Fruit fly (Drosophila melanogaster) whole organism, embryonic: Measurements from ENCODE around the gene CG32639.

Source experiments
- CG10209 ChIP-seq: fragments of 200-800 bp; sonication (Bioruptor generic); optimal IDR thresholded peaks from 3 replicates; lab custom pipeline; 2017; ENCODE audit warnings: missing biosample characterization, mild to moderate bottlenecking, missing genetic modification characterization, missing genetic modification reagents
- CG10979 ChIP-seq: fragments of 200-800 bp; sonication (Bioruptor generic); optimal IDR thresholded peaks from 2 replicates; lab custom pipeline; 2018; ENCODE audit warnings: missing biosample characterization, mild to moderate bottlenecking, missing genetic modification characterization, moderate library complexity
- CG11247 ChIP-seq: fragments of 200-800 bp; sonication (Bioruptor generic); IDR thresholded peaks from 2 replicates; pipeline ENCODE4 v1.3.6; 2022; ENCODE audit warnings: missing biosample characterization, missing genetic modification characterization
- CG12219 ChIP-seq: fragments of 200-800 bp; sonication (Bioruptor generic); optimal IDR thresholded peaks from 3 replicates; lab custom pipeline; 2018; ENCODE audit warnings: missing biosample characterization, mild to moderate bottlenecking, missing genetic modification characterization
- CG12391 ChIP-seq: fragments of 200-800 bp; sonication (Bioruptor generic); optimal IDR thresholded peaks from 3 replicates; lab custom pipeline; 2018; ENCODE audit warnings: missing biosample characterization, mild to moderate bottlenecking, missing genetic modification characterization, moderate library complexity
- CG14441 ChIP-seq: fragments of 200-800 bp; sonication (Bioruptor generic); IDR thresholded peaks from 2 replicates; pipeline ENCODE4 v1.3.6; 2022; ENCODE audit warnings: missing biosample characterization, missing genetic modification characterization
- CG15479 ChIP-seq: fragments of 200-800 bp; sonication (Bioruptor generic); optimal IDR thresholded peaks from 3 replicates; lab custom pipeline; 2019; ENCODE audit warnings: missing biosample characterization, mild to moderate bottlenecking, missing genetic modification characterization, moderate library complexity
- CG1792 ChIP-seq: fragments of 200-800 bp; sonication (Bioruptor generic); optimal IDR thresholded peaks from 2 replicates; lab custom pipeline; 2016; ENCODE audit warnings: missing biosample characterization, missing genetic modification characterization
- CG2199 ChIP-seq: fragments of 200-800 bp; sonication (Bioruptor generic); IDR thresholded peaks from 3 replicates; pipeline ENCODE4 v1.3.6; 2022; ENCODE audit warnings: missing biosample characterization, missing genetic modification characterization
- CG2712 ChIP-seq: fragments of 200-800 bp; optimal IDR thresholded peaks from 3 replicates; lab custom pipeline; 2019; ENCODE audit warnings: missing biosample characterization, mild to moderate bottlenecking, missing genetic modification characterization, moderate library complexity
- CG3407 ChIP-seq: fragments of 200-800 bp; sonication (Bioruptor generic); optimal IDR thresholded peaks from 2 replicates; lab custom pipeline; 2018; ENCODE audit warnings: missing biosample characterization, mild to moderate bottlenecking, missing genetic modification characterization
- CG4617 ChIP-seq: fragments of 200-800 bp; sonication (Bioruptor generic); optimal IDR thresholded peaks from 3 replicates; lab custom pipeline; 2016; ENCODE audit warnings: missing biosample characterization, missing genetic modification characterization, borderline replicate concordance
- CG6683 ChIP-seq: fragments of 200-800 bp; sonication (Bioruptor generic); optimal IDR thresholded peaks from 2 replicates; lab custom pipeline; 2017; ENCODE audit warnings: missing biosample characterization, mild to moderate bottlenecking, missing genetic modification characterization, missing genetic modification reagents
- CG6765 ChIP-seq: fragments of 200-800 bp; sonication (Bioruptor generic); optimal IDR thresholded peaks from 3 replicates; lab custom pipeline; 2017; ENCODE audit warnings: missing biosample characterization, mild to moderate bottlenecking, missing genetic modification characterization
- CG6791 ChIP-seq: fragments of 200-800 bp; sonication (Bioruptor generic); IDR thresholded peaks from 3 replicates; pipeline ENCODE4 v1.3.6; 2022; ENCODE audit warnings: missing biosample characterization, missing genetic modification characterization; ENCODE audit not compliant: partially characterized antibody
- CG7357 ChIP-seq: fragments of 200-800 bp; sonication (Bioruptor generic); IDR thresholded peaks from 3 replicates; pipeline ENCODE4 v1.3.6; 2022; ENCODE audit warnings: missing biosample characterization, missing genetic modification characterization
- CG7372 ChIP-seq: fragments of 200-800 bp; sonication (Bioruptor generic); IDR thresholded peaks from 2 replicates; pipeline ENCODE4 v1.3.6; 2022; ENCODE audit warnings: missing biosample characterization, missing genetic modification characterization
- Fer2 ChIP-seq: fragments of 200-800 bp; sonication (Bioruptor generic); optimal IDR thresholded peaks from 2 replicates; lab custom pipeline; 2018; ENCODE audit warnings: missing biosample characterization, mild to moderate bottlenecking, missing genetic modification characterization, moderate library complexity
- Fer3 ChIP-seq: fragments of 200-800 bp; sonication (Bioruptor generic); optimal IDR thresholded peaks from 2 replicates; lab custom pipeline; 2018; ENCODE audit warnings: missing biosample characterization, mild to moderate bottlenecking, missing genetic modification characterization, moderate library complexity
- HmgD ChIP-seq: fragments of 200-800 bp; sonication (Bioruptor generic); optimal IDR thresholded peaks from 3 replicates; lab custom pipeline; 2016; ENCODE audit warnings: missing biosample characterization, missing genetic modification characterization
- Hr51 ChIP-seq, 2 experiments: fragments of 200-800 bp; sonication (Bioruptor generic); optimal IDR thresholded peaks; 2 replicates in 1 of 2; 3 replicates in 1 of 2; lab custom pipeline; 2016 to 2018; ENCODE audit warnings: missing biosample characterization in 2 of 2, missing genetic modification characterization in 2 of 2, mild to moderate bottlenecking in 1 of 2, moderate library complexity in 1 of 2
- Hsf ChIP-seq: fragments of 200-800 bp; sonication (Bioruptor generic); optimal IDR thresholded peaks from 3 replicates; lab custom pipeline; 2016; ENCODE audit warnings: missing biosample characterization, missing genetic modification characterization
- NC2α ChIP-seq: fragments of 200-800 bp; sonication (Bioruptor generic); optimal IDR thresholded peaks from 2 replicates; lab custom pipeline; 2016; ENCODE audit warnings: missing biosample characterization, missing genetic modification characterization
- NFAT ChIP-seq: fragments of 200-800 bp; sonication (Bioruptor generic); IDR thresholded peaks from 2 replicates; pipeline ENCODE4 v1.3.6; 2022; ENCODE audit warnings: missing biosample characterization, missing genetic modification characterization
- Opbp ChIP-seq: fragments of 200-800 bp; sonication (Bioruptor generic); IDR thresholded peaks from 3 replicates; pipeline ENCODE4 v1.3.6; 2022; ENCODE audit warnings: missing biosample characterization, missing genetic modification characterization; ENCODE audit not compliant: partially characterized antibody
- Rfx ChIP-seq: fragments of 200-800 bp; sonication (Bioruptor generic); IDR thresholded peaks from 2 replicates; pipeline ENCODE4 v1.3.6; 2022; ENCODE audit warnings: missing biosample characterization, missing genetic modification characterization
- Six4 ChIP-seq: fragments of 200-800 bp; sonication (Bioruptor generic); optimal IDR thresholded peaks from 2 replicates; lab custom pipeline; 2016; ENCODE audit warnings: missing biosample characterization, missing genetic modification characterization
- ab ChIP-seq: fragments of 200-800 bp; sonication (Bioruptor generic); optimal IDR thresholded peaks from 2 replicates; lab custom pipeline; 2016; ENCODE audit warnings: missing biosample characterization, missing genetic modification characterization
- ash1 ChIP-seq: fragments of 200-800 bp; sonication (Bioruptor generic); optimal IDR thresholded peaks from 2 replicates; lab custom pipeline; 2018; ENCODE audit warnings: missing biosample characterization, mild to moderate bottlenecking, missing genetic modification characterization
- az2 ChIP-seq: fragments of 200-800 bp; sonication (Bioruptor generic); optimal IDR thresholded peaks from 3 replicates; lab custom pipeline; 2016; ENCODE audit warnings: missing biosample characterization, missing genetic modification characterization
- bbx ChIP-seq: fragments of 200-800 bp; sonication (Bioruptor generic); IDR thresholded peaks from 2 replicates; pipeline ENCODE4 v1.3.6; 2022; ENCODE audit warnings: missing biosample characterization, missing genetic modification characterization; ENCODE audit not compliant: partially characterized antibody
- dan ChIP-seq: fragments of 200-800 bp; sonication (Bioruptor generic); IDR thresholded peaks from 2 replicates; pipeline ENCODE4 v1.3.6; 2022; ENCODE audit warnings: missing biosample characterization, missing genetic modification characterization
- dati ChIP-seq: fragments of 200-800 bp; sonication (Bioruptor generic); IDR thresholded peaks from 2 replicates; pipeline ENCODE4 v1.3.6; 2022; ENCODE audit warnings: missing biosample characterization, missing genetic modification characterization
- disco-r ChIP-seq: fragments of 200-800 bp; sonication (Bioruptor generic); optimal IDR thresholded peaks from 2 replicates; lab custom pipeline; 2016; ENCODE audit warnings: missing biosample characterization, missing genetic modification characterization
- grn ChIP-seq: fragments of 200-800 bp; sonication (Bioruptor generic); optimal IDR thresholded peaks from 3 replicates; lab custom pipeline; 2017; ENCODE audit warnings: missing biosample characterization, missing genetic modification characterization
- gsb-n ChIP-seq: fragments of 200-800 bp; sonication (Bioruptor generic); optimal IDR thresholded peaks from 3 replicates; lab custom pipeline; 2018; ENCODE audit warnings: missing biosample characterization, mild to moderate bottlenecking, missing genetic modification characterization
- lilli ChIP-seq: fragments of 200-800 bp; sonication (Bioruptor generic); optimal IDR thresholded peaks from 3 replicates; lab custom pipeline; 2016; ENCODE audit warnings: missing biosample characterization, missing genetic modification characterization
- nmo ChIP-seq: fragments of 200-800 bp; sonication (Bioruptor generic); optimal IDR thresholded peaks from 2 replicates; lab custom pipeline; 2018; ENCODE audit warnings: missing biosample characterization, mild to moderate bottlenecking, missing genetic modification characterization, moderate library complexity
- peb ChIP-seq: fragments of 200-800 bp; sonication (Bioruptor generic); IDR thresholded peaks from 2 replicates; pipeline ENCODE4 v1.3.6; 2022; ENCODE audit warnings: missing biosample characterization, missing genetic modification characterization
- pfk ChIP-seq: fragments of 200-800 bp; sonication (Bioruptor generic); optimal IDR thresholded peaks from 2 replicates; lab custom pipeline; 2018; ENCODE audit warnings: missing biosample characterization, mild to moderate bottlenecking, missing genetic modification characterization, moderate library complexity
- pita ChIP-seq: fragments of 200-800 bp; sonication (Bioruptor generic); optimal IDR thresholded peaks from 2 replicates; lab custom pipeline; 2017; ENCODE audit warnings: missing biosample characterization, mild to moderate bottlenecking, missing genetic modification characterization
- rib ChIP-seq: fragments of 200-800 bp; sonication (Bioruptor generic); IDR thresholded peaks from 2 replicates; pipeline ENCODE4 v1.3.6; 2022; ENCODE audit warnings: missing biosample characterization, missing genetic modification characterization
- sd ChIP-seq: fragments of 200-800 bp; sonication (Bioruptor generic); optimal IDR thresholded peaks from 3 replicates; lab custom pipeline; 2018; ENCODE audit warnings: missing biosample characterization, mild to moderate bottlenecking, missing genetic modification characterization, moderate library complexity
- slou ChIP-seq: fragments of 200-800 bp; sonication (Bioruptor generic); optimal IDR thresholded peaks from 3 replicates; lab custom pipeline; 2016; ENCODE audit warnings: missing biosample characterization, missing genetic modification characterization
- stc ChIP-seq: fragments of 200-800 bp; sonication (Bioruptor generic); IDR thresholded peaks from 2 replicates; pipeline ENCODE4 v1.3.6; 2022; ENCODE audit warnings: missing biosample characterization, missing genetic modification characterization
- tio ChIP-seq: fragments of 200-800 bp; sonication (Bioruptor generic); optimal IDR thresholded peaks from 2 replicates; lab custom pipeline; 2017; ENCODE audit warnings: missing biosample characterization, missing genetic modification characterization, inconsistent platforms
- tup ChIP-seq: fragments of 200-800 bp; sonication (Bioruptor generic); optimal IDR thresholded peaks from 2 replicates; lab custom pipeline; 2016; ENCODE audit warnings: missing biosample characterization, mild to moderate bottlenecking, missing genetic modification characterization, moderate library complexity
- twi ChIP-seq: fragments of 200-800 bp; optimal IDR thresholded peaks from 2 replicates; lab custom pipeline; 2019; ENCODE audit warnings: missing biosample characterization, mild to moderate bottlenecking, missing genetic modification characterization, moderate library complexity
- usp ChIP-seq: fragments of >200 bp; optimal IDR thresholded peaks from 2 replicates; lab custom pipeline; 2017; ENCODE audit warnings: missing biosample characterization, missing genetic modification characterization
- vvl ChIP-seq: fragments of 200-800 bp; sonication (Bioruptor generic); IDR thresholded peaks from 2 replicates; pipeline ENCODE4 v1.3.6; 2022; ENCODE audit warnings: missing biosample characterization, missing genetic modification characterization
- wdn ChIP-seq: fragments of 200-800 bp; sonication (Bioruptor generic); IDR thresholded peaks from 2 replicates; pipeline ENCODE4 v1.3.6; 2022; ENCODE audit warnings: missing biosample characterization, missing genetic modification characterization
- wor ChIP-seq: fragments of 200-800 bp; sonication (Bioruptor generic); IDR thresholded peaks from 2 replicates; pipeline ENCODE4 v1.3.6; 2022; ENCODE audit warnings: missing biosample characterization, missing genetic modification characterization

Gene CG32639

DNA sequence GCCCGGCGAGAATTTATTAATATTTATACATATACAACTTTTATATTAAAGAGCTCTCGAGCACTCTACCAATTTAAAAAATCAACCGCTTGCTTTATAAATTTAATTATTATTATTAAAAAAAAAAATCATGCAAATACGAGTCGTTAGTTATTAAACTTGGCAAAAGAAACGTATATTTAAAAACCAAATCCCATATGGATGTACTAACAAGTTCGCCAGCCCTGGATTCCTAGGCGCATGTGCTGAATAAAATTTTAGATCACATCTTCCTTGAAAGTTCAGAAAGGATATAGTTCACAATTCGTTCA lies 22.3 kb upstream of the CG32639 start, which contains the start of gene comt (continued):
- TF ChIP-seq CG1792 (GFP tag; lab: Kevin White, UChicago) (no peak), bbx (GFP tag; lab: Robert Waterston, UW) (0 out of 2 replicates have a peak, but pooled peaks have one; percentile 41), Six4 (GFP tag; lab: Kevin White, UChicago) (peak; percentile 31), dati (no peak), CG12219 (GFP tag; lab: Kevin White, UChicago) (no peak), twi (no peak), grn (no peak), Hr51 (GFP tag; optimal IDR thresholded peaks at IDR 0.05; lab: Kevin White, UChicago) (no peak), lilli (GFP tag; lab: Kevin White, UChicago) (peak; percentile 16), NFAT (GFP tag; lab: Robert Waterston, UW) (no peak), usp (GFP tag; lab: Kevin White, UChicago) (no peak), CG2712 (tag; lab: Kevin White, UChicago) (peak; percentile 76), CG2199 (GFP tag; lab: Robert Waterston, UW) (no peak), NC2α (GFP tag; lab: Kevin White, UChicago) (no peak), CG14441 (GFP tag; lab: Robert Waterston, UW) (peak; percentile 48; the same call in 1 of the 2 replicates), sd (no peak), CG6791 (GFP tag; lab: Robert Waterston, UW) (no peak), stc (GFP tag; lab: Robert Waterston, UW) (peak; percentile 51; the same call in 1 of the 2 replicates), CG4617 (GFP tag; lab: Kevin White, UChicago) (no peak), CG7372 (GFP tag; lab: Robert Waterston, UW) (no peak), rib (GFP tag; lab: Robert Waterston, UW) (no peak), vvl (GFP tag; lab: Robert Waterston, UW) (peak; percentile 70), CG12391 (peak; percentile 87), Hsf (no peak), ash1 (GFP tag; lab: Kevin White, UChicago) (no peak), disco-r (GFP tag; lab: Kevin White, UChicago) (no peak), pita (GFP tag; lab: Kevin White, UChicago) (no peak), gsb-n (tag; lab: Kevin White, UChicago) (no peak), tio (GFP tag; lab: Kevin White, UChicago) (peak; percentile 44), peb (GFP tag; lab: Robert Waterston, UW) (0 out of 2 replicates have a peak, but pooled peaks have one; percentile 19), CG7357 (GFP tag; lab: Robert Waterston, UW) (no peak), az2 (GFP tag; lab: Kevin White, UChicago) (peak; percentile 62), CG10979 (tag; lab: Kevin White, UChicago) (peak; percentile 66), CG11247 (GFP tag; lab: Robert Waterston, UW) (peak; percentile 53), CG3407 (GFP tag; lab: Kevin White, UChicago) (peak; percentile 8), nmo (GFP tag; lab: Kevin White, UChicago) (peak; percentile 79), wor (GFP tag; lab: Robert Waterston, UW) (peak; percentile 32; the same call in 1 of the 2 replicates), Fer3 (tag; lab: Kevin White, UChicago) (peak; percentile 55), HmgD (GFP tag; lab: Kevin White, UChicago) (no peak), Opbp (GFP tag; lab: Robert Waterston, UW) (no peak), CG6765 (GFP tag; lab: Kevin White, UChicago) (no peak), wdn (GFP tag; lab: Robert Waterston, UW) (0 out of 2 replicates have a peak, but pooled peaks have one; percentile 14), slou (GFP tag; lab: Kevin White, UChicago) (no peak), CG15479 (GFP tag; lab: Kevin White, UChicago) (no peak), dan (GFP tag; lab: Robert Waterston, UW) (no peak), pfk (GFP tag; lab: Kevin White, UChicago) (no peak), CG10209 (GFP tag; lab: Kevin White, UChicago) (peak; percentile 58), tup (GFP tag; lab: Kevin White, UChicago) (no peak), CG6683 (GFP tag; lab: Kevin White, UChicago) (peak; percentile 13), Rfx (peak; percentile 42; the same call in 1 of the 2 replicates), Fer2 (peak; percentile 45), ab (no peak)
